Worm (Caenorhabditis elegans) whole organism, young adult: ENCODE data around the gene R09F10.1.

Experiments used
- Y56A3A.18 ChIP-seq: fragments of 200-800 bp; sonication (Bioruptor generic); IDR thresholded peaks from 2 replicates; pipeline ENCODE4 v1.3.6; 2022; ENCODE audit warnings: missing genetic modification reagents, missing genetic modification characterization, missing compliant biosample characterization
- cebp-1 ChIP-seq, 2 experiments: fragments of 200-800 bp in 1 of 2; sonication (Bioruptor generic) in 1 of 2; sonication (generic microtip) in 1 of 2; IDR thresholded peaks in 1 of 2; optimal IDR thresholded peaks in 1 of 2; 2 replicates each; pipeline versions ENCODE4 v1.3.6 to Lab custom; 2017 to 2022; ENCODE audit warnings: missing compliant biosample characterization in 2 of 2, missing genetic modification characterization in 2 of 2, mild to moderate bottlenecking in 1 of 2, missing genetic modification reagents in 1 of 2, moderate library complexity in 1 of 2
- dox-1 ChIP-seq: fragments of 200-800 bp; sonication (Bioruptor generic); IDR thresholded peaks from 2 replicates; pipeline ENCODE4 v1.3.6; 2022; ENCODE audit warnings: missing genetic modification reagents, missing genetic modification characterization, missing compliant biosample characterization
- nfya-1 ChIP-seq: sonication (generic microtip); optimal IDR thresholded peaks from 2 replicates; lab custom pipeline; 2017; ENCODE audit warnings: antibody characterized with exemption, missing compliant biosample characterization, missing genetic modification characterization, borderline replicate concordance; ENCODE audit not compliant: insufficient read depth
- nfyb-1 ChIP-seq: fragments of 200-800 bp; sonication (Bioruptor generic); IDR thresholded peaks from 2 replicates; pipeline ENCODE4 v1.3.6; 2022; ENCODE audit warnings: missing genetic modification reagents, missing genetic modification characterization, missing compliant biosample characterization
- repo-1 ChIP-seq: sonication (generic microtip); optimal IDR thresholded peaks from 2 replicates; lab custom pipeline; 2017; ENCODE audit warnings: mild to moderate bottlenecking, missing genetic modification characterization, missing compliant biosample characterization
- sea-2 ChIP-seq: fragments of 200-800 bp; sonication (Bioruptor generic); IDR thresholded peaks from 2 replicates; pipeline ENCODE4 v1.3.6; 2022; ENCODE audit warnings: missing genetic modification characterization, missing compliant biosample characterization
- zfh-2 ChIP-seq: fragments of 200-800 bp; sonication (Bioruptor generic); conservative IDR thresholded peaks from 2 replicates; pipeline ENCODE4 v1.3.6; 2022; ENCODE audit warnings: missing genetic modification reagents, missing genetic modification characterization, missing compliant biosample characterization
- ztf-22 ChIP-seq: fragments of 200-800 bp; sonication (Bioruptor generic); optimal IDR thresholded peaks from 2 replicates; lab custom pipeline; 2018; ENCODE audit warnings: mild to moderate bottlenecking, missing genetic modification characterization, moderate library complexity, missing compliant biosample characterization

DNA sequence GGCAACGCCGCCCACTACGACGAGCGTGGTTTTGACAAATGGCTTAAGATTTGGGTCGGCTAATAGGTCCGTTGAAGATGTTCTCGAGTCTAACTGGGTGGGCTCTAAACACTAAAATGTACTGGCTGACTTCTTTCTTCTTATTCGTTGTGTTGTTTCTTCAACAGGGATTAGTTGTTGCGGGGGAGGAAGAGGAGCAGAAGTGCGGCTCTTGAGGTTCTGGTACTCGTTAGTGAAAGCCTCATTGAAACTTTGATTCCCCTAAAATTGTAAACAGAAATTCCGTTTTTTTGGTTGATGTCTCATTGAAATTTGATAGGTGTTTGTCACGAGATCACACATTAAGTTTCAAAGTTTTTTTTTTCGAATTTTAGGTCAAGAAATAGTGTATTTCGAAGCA lies 12.6 kb upstream of the R09F10.1 start:
- TF ChIP-seq zfh-2 (GFP tag; lab: Robert Waterston, UW), result no peak
- no peak for TF ChIP-seq sea-2 (GFP tag; lab: Robert Waterston, UW)
- TF ChIP-seq nfyb-1 (GFP tag; lab: Robert Waterston, UW), result no peak
- no peak for TF ChIP-seq cebp-1 (GFP tag; IDR thresholded peaks at IDR 0.05; lab: Robert Waterston, UW)
- no peak for TF ChIP-seq cebp-1 (tag; optimal IDR thresholded peaks at IDR 0.05; lab: Kevin White, UChicago)
- TF ChIP-seq Y56A3A.18 (GFP tag; lab: Robert Waterston, UW), result no peak
- TF ChIP-seq nfya-1, result no peak
- no peak for TF ChIP-seq repo-1
- TF ChIP-seq ztf-22 (GFP tag; lab: Kevin White, UChicago), result no peak
- TF ChIP-seq dox-1 (GFP tag; lab: Robert Waterston, UW), result no peak
